Fruit fly (Drosophila melanogaster) Kc167 (cell line): Measurements from ENCODE around the gene CG33285.

Source experiments
- Myc ChIP-seq: fragments of >200 bp; optimal IDR thresholded peaks from 2 replicates; lab custom pipeline; 2017; ENCODE audit warnings: missing external identifiers
- Sin3A ChIP-seq: fragments of >200 bp; optimal IDR thresholded peaks from 2 replicates; lab custom pipeline; 2018; ENCODE audit warnings: missing external identifiers
- h ChIP-seq: fragments of >200 bp; optimal IDR thresholded peaks from 3 replicates; lab custom pipeline; 2018; ENCODE audit warnings: missing external identifiers
- insv ChIP-seq: fragments of >200 bp; optimal IDR thresholded peaks from 3 replicates; lab custom pipeline; 2018; ENCODE audit warnings: missing external identifiers
- psq ChIP-seq: fragments of >200 bp; optimal IDR thresholded peaks from 2 replicates; lab custom pipeline; 2017; ENCODE audit warnings: missing external identifiers
- ttk ChIP-seq: sonication (Bioruptor generic); optimal IDR thresholded peaks from 2 replicates; lab custom pipeline; 2017; ENCODE audit warnings: missing external identifiers

Gene CG33285

dm6 chr3L:21088889-21089288, at the start of gene CG33285:
Gene CG33285 (minus strand): TSS chr3L:21088989.
- TF ChIP-seq Myc (lab: Kevin White, UChicago) (no peak), ttk (lab: Kevin White, UChicago) (no peak)

dm6 chr3L:21136253-21136652, 47.5 kb upstream of the CG33285 start, which contains the start of gene CG10565:
Gene CG10565 (minus strand): TSS chr3L:21136353.
- no peak for TF ChIP-seq Myc (lab: Kevin White, UChicago)

- TF ChIP-seq Myc (lab: Kevin White, UChicago), result no peak
- no peak for TF ChIP-seq h (lab: Kevin White, UChicago)
- no peak for TF ChIP-seq psq
- no peak for TF ChIP-seq insv
- no peak for TF ChIP-seq ttk (lab: Kevin White, UChicago)
- TF ChIP-seq Sin3A, result no peak
Observed at dm6 chr3L:21135850-21136249, 47.1 kb upstream of the CG33285 start.

- TF ChIP-seq psq (no peak), insv (no peak)
Observed at dm6 chr3L:21131427-21131826, 42.6 kb upstream of the CG33285 start, which contains the start of gene ICA69. Gene ICA69 (plus strand): TSS chr3L:21131446.

- TF ChIP-seq insv (no peak), Myc (lab: Kevin White, UChicago) (no peak), psq (no peak), Sin3A (no peak), h (lab: Kevin White, UChicago) (no peak), ttk (lab: Kevin White, UChicago) (no peak)
Observed at dm6 chr3L:21130839-21131410, 42.1 kb upstream of the CG33285 start, which contains the start of gene ko. Gene ko (minus strand): TSS chr3L:21131159.

dm6 chr3L:21129682-21130081, 40.9 kb upstream of the CG33285 start:
- TF ChIP-seq ttk (lab: Kevin White, UChicago) (no peak), Sin3A (no peak), psq (no peak), Myc (lab: Kevin White, UChicago) (no peak), h (lab: Kevin White, UChicago) (no peak), insv (no peak)

- TF ChIP-seq Myc (lab: Kevin White, UChicago) (no peak), ttk (lab: Kevin White, UChicago) (no peak), Sin3A (no peak), psq (no peak), h (lab: Kevin White, UChicago) (no peak), insv (no peak)
Observed at dm6 chr3L:21123453-21123852, 34.7 kb upstream of the CG33285 start, which contains the start of gene CG33284. Gene CG33284 (plus strand): TSS chr3L:21123753.

dm6 chr3L:21122522-21122923, 33.7 kb upstream of the CG33285 start:
- TF ChIP-seq ttk (lab: Kevin White, UChicago) (no peak), Sin3A (no peak), insv (no peak), Myc (lab: Kevin White, UChicago) (no peak), psq (no peak), h (lab: Kevin White, UChicago) (no peak)

- no peak for TF ChIP-seq ttk (lab: Kevin White, UChicago)
Observed at dm6 chr3L:21121353-21121752, 32.6 kb upstream of the CG33285 start, which contains the start of gene CG43938. Gene CG43938 (plus strand): TSS chr3L:21121653.

dm6 chr3L:21118602-21119001, 29.8 kb upstream of the CG33285 start:
- TF ChIP-seq insv (no peak), ttk (lab: Kevin White, UChicago) (no peak), h (lab: Kevin White, UChicago) (no peak), Sin3A (no peak), Myc (lab: Kevin White, UChicago) (no peak), psq (no peak)

- TF ChIP-seq h (lab: Kevin White, UChicago) (no peak), Sin3A (no peak), Myc (lab: Kevin White, UChicago) (no peak), insv (no peak), psq (no peak), ttk (lab: Kevin White, UChicago) (no peak)
Observed at dm6 chr3L:21113061-21113460, 24.3 kb upstream of the CG33285 start.

dm6 chr3L:21108454-21108853, 19.7 kb upstream of the CG33285 start:
- TF ChIP-seq Myc (lab: Kevin White, UChicago) (no peak), ttk (lab: Kevin White, UChicago) (no peak), h (lab: Kevin White, UChicago) (no peak), insv (no peak), psq (no peak), Sin3A (no peak)

dm6 chr3L:21106883-21107282, 18.1 kb upstream of the CG33285 start:
- TF ChIP-seq Myc (lab: Kevin White, UChicago) (no peak), psq (no peak), h (lab: Kevin White, UChicago) (no peak), Sin3A (no peak), ttk (lab: Kevin White, UChicago) (no peak), insv (no peak)
